Fruit fly (Drosophila melanogaster) whole organism, embryonic: ENCODE results near the gene CG43814.

ENCODE experiments used
- ATbp ChIP-seq: fragments of 200-800 bp; sonication (Bioruptor generic); optimal IDR thresholded peaks from 2 replicates; lab custom pipeline; 2017; ENCODE audit warnings: missing biosample characterization, mild to moderate bottlenecking, missing genetic modification characterization, missing genetic modification reagents
- CG12391 ChIP-seq: fragments of 200-800 bp; sonication (Bioruptor generic); optimal IDR thresholded peaks from 3 replicates; lab custom pipeline; 2018; ENCODE audit warnings: missing biosample characterization, mild to moderate bottlenecking, missing genetic modification characterization, moderate library complexity
- CG12659 ChIP-seq: fragments of 200-800 bp; sonication (Bioruptor generic); optimal IDR thresholded peaks from 3 replicates; lab custom pipeline; 2017; ENCODE audit warnings: mild to moderate bottlenecking, missing biosample characterization, missing genetic modification reagents, missing genetic modification characterization
- CG13424 ChIP-seq: fragments of 200-800 bp; sonication (Bioruptor generic); optimal IDR thresholded peaks from 2 replicates; lab custom pipeline; 2019; ENCODE audit warnings: missing biosample characterization, mild to moderate bottlenecking, missing genetic modification characterization, moderate library complexity
- CG15073 ChIP-seq: fragments of 200-800 bp; sonication (Bioruptor generic); optimal IDR thresholded peaks from 2 replicates; lab custom pipeline; 2016; ENCODE audit warnings: missing biosample characterization, missing genetic modification characterization
- CG16863 ChIP-seq: fragments of 200-800 bp; sonication (Bioruptor generic); optimal IDR thresholded peaks from 3 replicates; lab custom pipeline; 2016; ENCODE audit warnings: missing biosample characterization, missing genetic modification characterization
- CG2116 ChIP-seq: fragments of 200-800 bp; sonication (Bioruptor generic); optimal IDR thresholded peaks from 3 replicates; lab custom pipeline; 2018; ENCODE audit warnings: missing biosample characterization, mild to moderate bottlenecking, missing genetic modification characterization
- CG2199 ChIP-seq: fragments of 200-800 bp; sonication (Bioruptor generic); IDR thresholded peaks from 3 replicates; pipeline ENCODE4 v1.3.6; 2022; ENCODE audit warnings: missing biosample characterization, missing genetic modification characterization
- CG2875 ChIP-seq: fragments of 200-800 bp; sonication (Bioruptor generic); optimal IDR thresholded peaks from 2 replicates; lab custom pipeline; 2017; ENCODE audit warnings: missing biosample characterization, mild to moderate bottlenecking, missing genetic modification characterization, missing genetic modification reagents
- CG3838 ChIP-seq: fragments of 200-800 bp; sonication (Bioruptor generic); optimal IDR thresholded peaks from 3 replicates; lab custom pipeline; 2016; ENCODE audit warnings: missing biosample characterization, missing genetic modification characterization
- CG8290 ChIP-seq, 3 experiments: fragments of 200-800 bp; sonication (Bioruptor generic); optimal IDR thresholded peaks; 2 replicates each; lab custom pipeline; 2016 to 2019; ENCODE audit warnings: missing biosample characterization in 3 of 3, missing genetic modification characterization in 3 of 3, mild to moderate bottlenecking in 2 of 3, moderate library complexity in 1 of 3
- CG9817 ChIP-seq: fragments of 200-800 bp; sonication (Bioruptor generic); optimal IDR thresholded peaks from 2 replicates; lab custom pipeline; 2018; ENCODE audit warnings: missing biosample characterization, mild to moderate bottlenecking, missing genetic modification characterization, moderate library complexity
- D ChIP-seq, 2 experiments: fragments of 200-800 bp in 1 of 2; fragments of >200 bp in 1 of 2; sonication (Bioruptor generic) in 1 of 2; optimal IDR thresholded peaks; 2 replicates in 1 of 2; 3 replicates in 1 of 2; lab custom pipeline; 2017; ENCODE audit warnings: mild to moderate bottlenecking in 1 of 2, missing biosample characterization in 1 of 2, missing genetic modification characterization in 1 of 2, missing genetic modification reagents in 1 of 2
- Drgx ChIP-seq: fragments of 200-800 bp; sonication (Bioruptor generic); IDR thresholded peaks from 2 replicates; pipeline ENCODE4 v1.3.6; 2022; ENCODE audit warnings: missing biosample characterization, missing genetic modification characterization
- HHEX ChIP-seq: fragments of 200-800 bp; sonication (Bioruptor generic); optimal IDR thresholded peaks from 3 replicates; lab custom pipeline; 2017; ENCODE audit warnings: missing biosample characterization, mild to moderate bottlenecking, missing genetic modification characterization, missing genetic modification reagents
- Kr ChIP-seq: fragments of 200-800 bp; sonication (Bioruptor generic); optimal IDR thresholded peaks from 2 replicates; lab custom pipeline; 2017; ENCODE audit warnings: missing biosample characterization, mild to moderate bottlenecking, missing genetic modification characterization
- Lhr ChIP-seq: fragments of 200-800 bp; sonication (Bioruptor generic); optimal IDR thresholded peaks from 3 replicates; lab custom pipeline; 2017; ENCODE audit warnings: mild to moderate bottlenecking, missing biosample characterization, missing genetic modification reagents, missing genetic modification characterization
- MTF-1 ChIP-seq: fragments of 200-800 bp; sonication (Bioruptor generic); optimal IDR thresholded peaks from 2 replicates; lab custom pipeline; 2018; ENCODE audit warnings: missing biosample characterization, mild to moderate bottlenecking, missing genetic modification characterization, borderline replicate concordance
- Med ChIP-seq: fragments of 200-800 bp; sonication (Bioruptor generic); peaks from one replicate; lab custom pipeline; 2016; ENCODE audit warnings: missing biosample characterization, missing genetic modification characterization, mild to moderate bottlenecking, inconsistent platforms, moderate library complexity
- Nf-YA ChIP-seq: fragments of 200-800 bp; sonication (Bioruptor generic); IDR thresholded peaks from 2 replicates; pipeline ENCODE4 v1.3.6; 2022; ENCODE audit warnings: missing biosample characterization, missing genetic modification characterization
- Nf-YB ChIP-seq: fragments of 200-800 bp; sonication (Bioruptor generic); optimal IDR thresholded peaks from 3 replicates; lab custom pipeline; 2019; ENCODE audit warnings: missing biosample characterization, mild to moderate bottlenecking, missing genetic modification characterization, moderate library complexity
- Nf-YC ChIP-seq: fragments of 200-800 bp; optimal IDR thresholded peaks from 3 replicates; lab custom pipeline; 2019; ENCODE audit warnings: missing biosample characterization, mild to moderate bottlenecking, missing genetic modification characterization, moderate library complexity
- Scr ChIP-seq: fragments of 200-800 bp; sonication (Bioruptor generic); IDR thresholded peaks from 2 replicates; pipeline ENCODE4 v1.3.6; 2022; ENCODE audit warnings: missing biosample characterization, missing genetic modification characterization; ENCODE audit not compliant: partially characterized antibody
- Stat92E ChIP-seq, 3 experiments: fragments of >200 bp in 2 of 3; fragments of 200-800 bp in 1 of 3; sonication (Bioruptor generic) in 1 of 3; optimal IDR thresholded peaks; 2 replicates each; lab custom pipeline; 2017 to 2019; ENCODE audit warnings: missing biosample characterization in 3 of 3, missing genetic modification characterization in 3 of 3, mild to moderate bottlenecking in 1 of 3, moderate library complexity in 1 of 3
- ac ChIP-seq: fragments of 200-800 bp; sonication (Bioruptor generic); optimal IDR thresholded peaks from 3 replicates; lab custom pipeline; 2017; ENCODE audit warnings: missing biosample characterization, mild to moderate bottlenecking, missing genetic modification characterization
- bcd ChIP-seq: fragments of 200-800 bp; sonication (Bioruptor generic); optimal IDR thresholded peaks from 2 replicates; lab custom pipeline; 2017; ENCODE audit warnings: missing biosample characterization, mild to moderate bottlenecking, missing genetic modification characterization
- cad ChIP-seq: fragments of >200 bp; optimal IDR thresholded peaks from 2 replicates; lab custom pipeline; 2017; ENCODE audit warnings: missing biosample characterization, missing genetic modification characterization
- crol ChIP-seq: fragments of 200-800 bp; sonication (Bioruptor generic); IDR thresholded peaks from 2 replicates; pipeline ENCODE4 v1.3.6; 2022; ENCODE audit warnings: missing biosample characterization, missing genetic modification characterization
- danr ChIP-seq: fragments of 200-800 bp; sonication (Bioruptor generic); IDR thresholded peaks from 2 replicates; pipeline ENCODE4 v1.3.6; 2022; ENCODE audit warnings: missing biosample characterization, missing genetic modification characterization
- gcm ChIP-seq: fragments of 200-800 bp; sonication (Bioruptor generic); optimal IDR thresholded peaks from 2 replicates; lab custom pipeline; 2019; ENCODE audit warnings: missing biosample characterization, mild to moderate bottlenecking, missing genetic modification characterization, moderate library complexity
- gsb-n ChIP-seq: fragments of 200-800 bp; sonication (Bioruptor generic); optimal IDR thresholded peaks from 3 replicates; lab custom pipeline; 2018; ENCODE audit warnings: missing biosample characterization, mild to moderate bottlenecking, missing genetic modification characterization
- jing ChIP-seq: fragments of 200-800 bp; sonication (Bioruptor generic); optimal IDR thresholded peaks from 2 replicates; lab custom pipeline; 2018; ENCODE audit warnings: missing biosample characterization, mild to moderate bottlenecking, missing genetic modification characterization
- lmd ChIP-seq: fragments of 200-800 bp; sonication (Bioruptor generic); IDR thresholded peaks from 2 replicates; pipeline ENCODE4 v1.3.6; 2022; ENCODE audit warnings: missing biosample characterization, missing genetic modification characterization
- lov ChIP-seq, 2 experiments: fragments of 200-800 bp in 1 of 2; fragments of >200 bp in 1 of 2; sonication (Bioruptor generic) in 1 of 2; IDR thresholded peaks in 1 of 2; optimal IDR thresholded peaks in 1 of 2; 2 replicates in 1 of 2; 3 replicates in 1 of 2; pipeline versions ENCODE4 v1.3.6 to Lab custom; 2017 to 2022; ENCODE audit warnings: missing biosample characterization in 1 of 2, missing genetic modification characterization in 1 of 2
- mirr ChIP-seq: fragments of 200-800 bp; sonication (Bioruptor generic); optimal IDR thresholded peaks from 3 replicates; lab custom pipeline; 2018; ENCODE audit warnings: missing biosample characterization, mild to moderate bottlenecking, missing genetic modification characterization
- mld ChIP-seq: fragments of 200-800 bp; sonication (Bioruptor generic); IDR thresholded peaks from 3 replicates; pipeline ENCODE4 v1.3.6; 2022; ENCODE audit warnings: missing biosample characterization, missing genetic modification characterization; ENCODE audit not compliant: partially characterized antibody
- nerfin-1 ChIP-seq: fragments of 200-800 bp; sonication (Bioruptor generic); optimal IDR thresholded peaks from 3 replicates; lab custom pipeline; 2019; ENCODE audit warnings: missing biosample characterization, mild to moderate bottlenecking, missing genetic modification characterization, moderate library complexity
- oc ChIP-seq: fragments of 200-800 bp; sonication (Bioruptor generic); optimal IDR thresholded peaks from 2 replicates; lab custom pipeline; 2018; ENCODE audit warnings: missing biosample characterization, mild to moderate bottlenecking, missing genetic modification characterization, moderate library complexity
- pros ChIP-seq: fragments of 200-800 bp; sonication (Bioruptor generic); optimal IDR thresholded peaks from 3 replicates; lab custom pipeline; 2019; ENCODE audit warnings: missing biosample characterization, mild to moderate bottlenecking, missing genetic modification characterization, moderate library complexity
- sens ChIP-seq: fragments of 200-800 bp; sonication (Bioruptor generic); peaks from one replicate; lab custom pipeline; 2016; ENCODE audit warnings: missing biosample characterization, missing genetic modification characterization
- sens-2 ChIP-seq: fragments of 200-800 bp; sonication (Bioruptor generic); IDR thresholded peaks from 2 replicates; pipeline ENCODE4 v1.3.6; 2022; ENCODE audit warnings: missing biosample characterization, missing genetic modification characterization
- slbo ChIP-seq: fragments of 200-800 bp; sonication (Bioruptor generic); IDR thresholded peaks from 2 replicates; pipeline ENCODE4 v1.3.6; 2022; ENCODE audit warnings: missing biosample characterization, missing genetic modification characterization
- so ChIP-seq: fragments of 200-800 bp; sonication (Bioruptor generic); IDR thresholded peaks from 3 replicates; pipeline ENCODE4 v1.3.6; 2022; ENCODE audit warnings: missing biosample characterization, missing genetic modification characterization
- tll ChIP-seq, 2 experiments: fragments of 200-800 bp in 1 of 2; fragments of >200 bp in 1 of 2; sonication (Bioruptor generic) in 1 of 2; optimal IDR thresholded peaks; 2 replicates each; lab custom pipeline; 2017 to 2019; ENCODE audit warnings: missing biosample characterization in 2 of 2, missing genetic modification characterization in 2 of 2, mild to moderate bottlenecking in 1 of 2, moderate library complexity in 1 of 2
- tup ChIP-seq: fragments of 200-800 bp; sonication (Bioruptor generic); optimal IDR thresholded peaks from 2 replicates; lab custom pipeline; 2016; ENCODE audit warnings: missing biosample characterization, mild to moderate bottlenecking, missing genetic modification characterization, moderate library complexity

Gene CG43814

dm6 chr2L:18785026-18785600, 20.0 kb downstream of the CG43814 start:
- TF ChIP-seq D (optimal IDR thresholded peaks at IDR 0.05; lab: Kevin White, UChicago): no peak
- peak; percentile 12 for TF ChIP-seq D (GFP tag; optimal IDR thresholded peaks at IDR 0.05; lab: Kevin White, UChicago)
- TF ChIP-seq tll (GFP tag; optimal IDR thresholded peaks at IDR 0.05; lab: Kevin White, UChicago): peak in 1 of 2 experiments; percentile 80
- no peak for TF ChIP-seq CG13424 (tag; lab: Kevin White, UChicago)
- TF ChIP-seq jing: no peak
- TF ChIP-seq sens (GFP tag; lab: Kevin White, UChicago): peak; percentile 65
- TF ChIP-seq bcd (GFP tag; lab: Kevin White, UChicago): no peak
- TF ChIP-seq Kr (GFP tag; lab: Kevin White, UChicago): peak; percentile 91
- no peak for TF ChIP-seq CG16863 (GFP tag; lab: Kevin White, UChicago)
- peak; percentile 27 for TF ChIP-seq gcm
- TF ChIP-seq lov (optimal IDR thresholded peaks at IDR 0.05; lab: Kevin White, UChicago): no peak
- 0 out of 3 replicates have a peak, but pooled peaks have one; percentile 46 for TF ChIP-seq lov (GFP tag; IDR thresholded peaks at IDR 0.05; lab: Robert Waterston, UW)
- TF ChIP-seq ac (GFP tag; lab: Kevin White, UChicago): peak; percentile 40
- TF ChIP-seq gsb-n (tag; lab: Kevin White, UChicago): peak; percentile 56
- TF ChIP-seq Nf-YB (GFP tag; lab: Kevin White, UChicago): peak; percentile 22
- 0 out of 3 replicates have a peak, but pooled peaks have one; percentile 30 for TF ChIP-seq CG2199 (GFP tag; lab: Robert Waterston, UW)
- TF ChIP-seq pros (GFP tag; lab: Kevin White, UChicago): peak; percentile 53
- TF ChIP-seq nerfin-1 (tag; lab: Kevin White, UChicago): peak; percentile 71

dm6 chr2L:18783357-18784040, 21.6 kb downstream of the CG43814 start:
- TF ChIP-seq MTF-1 (GFP tag; lab: Kevin White, UChicago) (no peak), Lhr (GFP tag; lab: Kevin White, UChicago) (no peak), danr (GFP tag; lab: Robert Waterston, UW) (no peak), mirr (GFP tag; lab: Kevin White, UChicago) (no peak), Nf-YA (0 out of 2 replicates have a peak, but pooled peaks have one; percentile 17), so (GFP tag; lab: Robert Waterston, UW) (no peak), CG3838 (GFP tag; lab: Kevin White, UChicago) (no peak), sens-2 (GFP tag; lab: Robert Waterston, UW) (no peak), CG9817 (tag; lab: Kevin White, UChicago) (no peak), Nf-YC (tag; lab: Kevin White, UChicago) (peak; percentile 92), CG15073 (GFP tag; lab: Kevin White, UChicago) (no peak), crol (peak; percentile 82), Med (peak; percentile 61), Stat92E (GFP tag; optimal IDR thresholded peaks at IDR 0.05; lab: Kevin White, UChicago) (no peak), HHEX (GFP tag; lab: Kevin White, UChicago) (no peak), CG12659 (no peak), CG2875 (GFP tag; lab: Kevin White, UChicago) (no peak), CG2116 (GFP tag; lab: Kevin White, UChicago) (no peak), Scr (GFP tag; lab: Robert Waterston, UW) (no peak), CG8290 (GFP tag; optimal IDR thresholded peaks at IDR 0.05; lab: Kevin White, UChicago) (no peak), CG8290 (tag; optimal IDR thresholded peaks at IDR 0.05; lab: Kevin White, UChicago) (no peak), slbo (no peak), cad (GFP tag; lab: Kevin White, UChicago) (peak; percentile 9), CG12391 (tag; lab: Kevin White, UChicago) (no peak), Drgx (no peak), oc (tag; lab: Kevin White, UChicago) (no peak), ATbp (GFP tag; lab: Kevin White, UChicago) (no peak), tup (no peak), lmd (GFP tag; lab: Robert Waterston, UW) (no peak), mld (GFP tag; lab: Robert Waterston, UW) (no peak)
